Fruit fly (Drosophila melanogaster) whole organism, pupa: ENCODE results near the gene Fas3.

ENCODE experiments used
- CG10348 ChIP-seq: fragments of 200-800 bp; sonication (Bioruptor generic); IDR thresholded peaks from 2 replicates; pipeline ENCODE4 v1.3.6; 2022; ENCODE audit warnings: missing biosample characterization, missing genetic modification characterization
- CG12605 ChIP-seq: fragments of 200-800 bp; sonication (Bioruptor generic); IDR thresholded peaks from 2 replicates; pipeline ENCODE4 v1.3.6; 2022; ENCODE audit warnings: missing biosample characterization, missing genetic modification characterization
- CG13204 ChIP-seq: fragments of 200-800 bp; sonication (Bioruptor generic); optimal IDR thresholded peaks from 2 replicates; lab custom pipeline; 2018; ENCODE audit warnings: missing biosample characterization, mild to moderate bottlenecking, missing genetic modification characterization, moderate library complexity
- CG14655 ChIP-seq: fragments of 200-800 bp; sonication (Bioruptor generic); optimal IDR thresholded peaks from 3 replicates; lab custom pipeline; 2017; ENCODE audit warnings: mild to moderate bottlenecking, missing biosample characterization, missing genetic modification reagents, missing genetic modification characterization
- CG15710 ChIP-seq: fragments of 200-800 bp; sonication (Bioruptor generic); optimal IDR thresholded peaks from 2 replicates; lab custom pipeline; 2018; ENCODE audit warnings: missing biosample characterization, mild to moderate bottlenecking, missing genetic modification characterization, moderate library complexity
- CG17806 ChIP-seq: fragments of 200-800 bp; sonication (Bioruptor generic); optimal IDR thresholded peaks from 2 replicates; lab custom pipeline; 2018; ENCODE audit warnings: missing biosample characterization, mild to moderate bottlenecking, missing genetic modification characterization, moderate library complexity
- CG32121 ChIP-seq: fragments of 200-800 bp; sonication (Bioruptor generic); IDR thresholded peaks from 2 replicates; pipeline ENCODE4 v1.3.6; 2022; ENCODE audit warnings: missing biosample characterization, missing genetic modification characterization
- CG34367 ChIP-seq: fragments of 200-800 bp; sonication (Bioruptor generic); optimal IDR thresholded peaks from 2 replicates; lab custom pipeline; 2018; ENCODE audit warnings: missing biosample characterization, mild to moderate bottlenecking, missing genetic modification characterization
- CG4496 ChIP-seq: fragments of 200-800 bp; sonication (Bioruptor generic); IDR thresholded peaks from 3 replicates; pipeline ENCODE4 v1.3.6; 2022; ENCODE audit warnings: missing biosample characterization, missing genetic modification characterization
- CG8159 ChIP-seq: fragments of 200-800 bp; sonication (Bioruptor generic); optimal IDR thresholded peaks from 3 replicates; lab custom pipeline; 2018; ENCODE audit warnings: missing biosample characterization, mild to moderate bottlenecking, missing genetic modification characterization, moderate library complexity
- CG8301 ChIP-seq: fragments of 200-800 bp; sonication (Bioruptor generic); optimal IDR thresholded peaks from 2 replicates; lab custom pipeline; 2018; ENCODE audit warnings: missing biosample characterization, mild to moderate bottlenecking, missing genetic modification characterization
- CG9948 ChIP-seq: fragments of 200-800 bp; sonication (Bioruptor generic); optimal IDR thresholded peaks from 2 replicates; lab custom pipeline; 2018; ENCODE audit warnings: missing biosample characterization, mild to moderate bottlenecking, missing genetic modification characterization, moderate library complexity
- D1 ChIP-seq: fragments of 200-800 bp; sonication (Bioruptor generic); optimal IDR thresholded peaks from 2 replicates; lab custom pipeline; 2018; ENCODE audit warnings: missing biosample characterization, mild to moderate bottlenecking, missing genetic modification characterization, moderate library complexity
- EcR ChIP-seq: fragments of 200-800 bp; sonication (Bioruptor generic); optimal IDR thresholded peaks from 3 replicates; lab custom pipeline; 2019; ENCODE audit warnings: missing biosample characterization, missing genetic modification characterization, mild to moderate bottlenecking, moderate library complexity, missing genetic modification reagents
- Ets98B ChIP-seq: fragments of 200-800 bp; sonication (Bioruptor generic); IDR thresholded peaks from 2 replicates; pipeline ENCODE4 v1.3.6; 2022; ENCODE audit warnings: missing biosample characterization, missing genetic modification characterization
- Pif1A ChIP-seq: fragments of 200-800 bp; sonication (Bioruptor generic); optimal IDR thresholded peaks from 3 replicates; lab custom pipeline; 2016; ENCODE audit warnings: missing biosample characterization, missing genetic modification characterization
- Pif1B ChIP-seq: fragments of 200-800 bp; sonication (Bioruptor generic); optimal IDR thresholded peaks from 3 replicates; lab custom pipeline; 2016; ENCODE audit warnings: missing biosample characterization, missing genetic modification characterization
- Snoo ChIP-seq: fragments of 200-800 bp; sonication (Bioruptor generic); optimal IDR thresholded peaks from 3 replicates; lab custom pipeline; 2017; ENCODE audit warnings: missing biosample characterization, mild to moderate bottlenecking, missing genetic modification characterization, inconsistent platforms
- fd96Ca ChIP-seq: fragments of 200-800 bp; sonication (Bioruptor generic); IDR thresholded peaks from 3 replicates; pipeline ENCODE4 v1.3.6; 2022; ENCODE audit warnings: missing biosample characterization, missing genetic modification characterization
- gl ChIP-seq: fragments of 200-800 bp; sonication (Bioruptor generic); optimal IDR thresholded peaks from 2 replicates; lab custom pipeline; 2018; ENCODE audit warnings: missing biosample characterization, mild to moderate bottlenecking, missing genetic modification characterization
- rn ChIP-seq: fragments of 200-800 bp; sonication (Bioruptor generic); IDR thresholded peaks from 2 replicates; pipeline ENCODE4 v1.3.6; 2022; ENCODE audit warnings: missing biosample characterization, missing genetic modification characterization

The Fas3 gene

dm6 chr2L:18319577-18320316 lies at the start of gene Fas3:
Gene Fas3, plus strand, starts transcription at chr2L:18320102.
- TF ChIP-seq CG8159 (peak; percentile 18), CG13204 (peak; percentile 16), gl (no peak), CG12605 (GFP tag; lab: Robert Waterston, UW) (no peak), CG10348 (no peak), CG34367 (tag; lab: Kevin White, UChicago) (no peak), CG15710 (no peak), CG14655 (GFP tag; lab: Kevin White, UChicago) (peak; percentile 37), Pif1A (no peak), Ets98B (peak; percentile 28; the same call in 1 of the 2 replicates), CG8301 (tag; lab: Kevin White, UChicago) (peak; percentile 10), D1 (tag; lab: Kevin White, UChicago) (peak; percentile 15), rn (GFP tag; lab: Robert Waterston, UW) (no peak), CG32121 (GFP tag; lab: Robert Waterston, UW) (0 out of 2 replicates have a peak, but pooled peaks have one; percentile 7), fd96Ca (GFP tag; lab: Robert Waterston, UW) (no peak), Snoo (tag; lab: Kevin White, UChicago) (peak; percentile 35), EcR (peak; percentile 16), CG17806 (no peak), CG4496 (GFP tag; lab: Robert Waterston, UW) (peak; percentile 58), CG9948 (no peak), Pif1B (peak; percentile 12)

- no peak for TF ChIP-seq fd96Ca (GFP tag; lab: Robert Waterston, UW)
- no peak for TF ChIP-seq Pif1A
- TF ChIP-seq Pif1B, result no peak
- no peak for TF ChIP-seq CG14655 (GFP tag; lab: Kevin White, UChicago)
- no peak for TF ChIP-seq EcR
- no peak for TF ChIP-seq CG8159
- no peak for TF ChIP-seq CG9948
- no peak for TF ChIP-seq D1 (tag; lab: Kevin White, UChicago)
- TF ChIP-seq CG15710, result no peak
- TF ChIP-seq CG17806, result no peak
- TF ChIP-seq Ets98B, result no peak
- TF ChIP-seq CG4496 (GFP tag; lab: Robert Waterston, UW), result no peak
- TF ChIP-seq CG34367 (tag; lab: Kevin White, UChicago), result no peak
- TF ChIP-seq CG12605 (GFP tag; lab: Robert Waterston, UW), result no peak
- TF ChIP-seq CG10348, result no peak
- no peak for TF ChIP-seq CG8301 (tag; lab: Kevin White, UChicago)
- TF ChIP-seq CG13204, result no peak
- no peak for TF ChIP-seq Snoo (tag; lab: Kevin White, UChicago)
- no peak for TF ChIP-seq rn (GFP tag; lab: Robert Waterston, UW)
Observed at dm6 chr2L:18275663-18276062, 44.2 kb upstream of the Fas3 start, which contains the start of gene CG42750. Gene CG42750, minus strand, starts transcription at chr2L:18275770.

dm6 chr2L:18284150-18284842 lies 35.6 kb upstream of the Fas3 start:
- TF ChIP-seq Pif1B (no peak), Pif1A (no peak), gl (no peak), CG34367 (tag; lab: Kevin White, UChicago) (no peak), CG8159 (no peak), CG17806 (no peak), CG9948 (no peak), CG14655 (GFP tag; lab: Kevin White, UChicago) (no peak), CG12605 (GFP tag; lab: Robert Waterston, UW) (no peak), CG4496 (GFP tag; lab: Robert Waterston, UW) (no peak), Ets98B (no peak), CG13204 (no peak), rn (GFP tag; lab: Robert Waterston, UW) (no peak), CG10348 (no peak), CG32121 (GFP tag; lab: Robert Waterston, UW) (no peak), EcR (no peak), CG15710 (no peak)
- TF ChIP-seq, all 21 proteins: peak for 0

- no peak for TF ChIP-seq gl
- TF ChIP-seq, all 21 proteins: peak for 0
Observed at dm6 chr2L:18285620-18286019, 34.3 kb upstream of the Fas3 start, which contains the start of gene CG31787. Gene CG31787, minus strand, starts transcription at chr2L:18285720.

dm6 chr2L:18287171-18287570 lies 32.7 kb upstream of the Fas3 start:
- TF ChIP-seq CG32121 (GFP tag; lab: Robert Waterston, UW) (no peak), CG14655 (GFP tag; lab: Kevin White, UChicago) (peak; percentile 47), CG8159 (peak; percentile 54), CG34367 (tag; lab: Kevin White, UChicago) (peak; percentile 5), Pif1A (no peak), CG15710 (peak; percentile 43)

dm6 chr2L:18291362-18291761 lies 28.5 kb upstream of the Fas3 start, which contains the start of gene CG43362:
Gene CG43362, minus strand, starts transcription at chr2L:18291462.
- no peak for TF ChIP-seq CG34367 (tag; lab: Kevin White, UChicago)
- no peak for TF ChIP-seq CG10348
- TF ChIP-seq CG13204, result no peak
- no peak for TF ChIP-seq CG32121 (GFP tag; lab: Robert Waterston, UW)
- TF ChIP-seq Snoo (tag; lab: Kevin White, UChicago), result no peak
- no peak for TF ChIP-seq Ets98B
- no peak for TF ChIP-seq CG8301 (tag; lab: Kevin White, UChicago)
- no peak for TF ChIP-seq Pif1A
- TF ChIP-seq CG14655 (GFP tag; lab: Kevin White, UChicago), result no peak
- no peak for TF ChIP-seq rn (GFP tag; lab: Robert Waterston, UW)
- no peak for TF ChIP-seq gl
- TF ChIP-seq CG17806, result no peak
- no peak for TF ChIP-seq EcR
- TF ChIP-seq CG15710, result no peak
- TF ChIP-seq Pif1B, result no peak
